Fruit fly (Drosophila melanogaster): ENCODE data around the gene Obp83b.

The Obp83b gene

DNA sequence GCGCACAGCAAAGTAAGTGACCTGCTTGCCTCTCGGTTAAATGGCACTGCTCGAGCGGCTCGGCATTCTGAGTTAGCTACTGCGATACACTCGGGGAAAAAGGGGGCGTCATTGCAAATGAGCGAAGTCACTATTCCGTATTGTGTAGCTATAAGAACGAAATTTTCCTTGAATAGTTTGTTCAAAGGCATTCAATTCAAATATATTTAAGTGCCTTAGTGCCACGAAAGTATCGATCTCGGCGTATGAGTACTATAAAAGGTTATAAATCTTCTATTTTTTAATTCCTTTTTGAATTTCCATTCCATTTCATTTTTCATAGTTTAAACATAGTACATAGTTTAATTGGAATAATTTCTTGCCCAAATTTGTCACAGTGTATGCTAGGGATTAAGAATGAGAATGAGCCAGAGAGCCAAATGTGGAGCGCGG, 21.6 kb upstream of the Obp83b start (continued):
- TF ChIP-seq caup (GFP tag; optimal IDR thresholded peaks at IDR 0.05; ENCODE audit: severe bottlenecking): peak; percentile 48
- TF ChIP-seq jing (GFP tag; optimal IDR thresholded peaks at IDR 0.05): no peak
- TF ChIP-seq CG32767 (GFP tag; IDR thresholded peaks at IDR 0.05): 0 out of 2 replicates have a peak, but pooled peaks have one; percentile 43
- TF ChIP-seq Nf-YC (tag; optimal IDR thresholded peaks at IDR 0.05): no peak
- no peak for TF ChIP-seq pfk (GFP tag; optimal IDR thresholded peaks at IDR 0.05)
- TF ChIP-seq fd96Cb (tag; optimal IDR thresholded peaks at IDR 0.05): peak; percentile 61
- peak; percentile 42 for TF ChIP-seq pho (GFP tag; optimal IDR thresholded peaks at IDR 0.05)
- TF ChIP-seq CG11695 (GFP tag; IDR thresholded peaks at IDR 0.05): 0 out of 3 replicates have a peak, but pooled peaks have one; percentile 34
- peak; percentile 67 for TF ChIP-seq Sox100B (GFP tag; optimal IDR thresholded peaks at IDR 0.05)
- no peak for TF ChIP-seq B-H1 (GFP tag; IDR thresholded peaks at IDR 0.05)
- no peak for TF ChIP-seq CG17186 (GFP tag; optimal IDR thresholded peaks at IDR 0.05)
- peak; percentile 12 for TF ChIP-seq eyg (GFP tag; optimal IDR thresholded peaks at IDR 0.05)
- TF ChIP-seq CG13296 (GFP tag; optimal IDR thresholded peaks at IDR 0.05): peak; percentile 20
- TF ChIP-seq pita (GFP tag; optimal IDR thresholded peaks at IDR 0.05): no peak
- TF ChIP-seq CG14441 (GFP tag; IDR thresholded peaks at IDR 0.05): peak; percentile 15; the same call in 1 of the 2 replicates
- TF ChIP-seq CoRest (tag; optimal IDR thresholded peaks at IDR 0.05): peak; percentile 63
- TF ChIP-seq pan (optimal IDR thresholded peaks at IDR 0.05): no peak
- TF ChIP-seq pan (GFP tag; optimal IDR thresholded peaks at IDR 0.05 in 1 of 2, IDR thresholded peaks at IDR 0.05 in 1 of 2): peak in 1 of 2 experiments; percentile 46
- peak; percentile 65 for TF ChIP-seq CG6689 (GFP tag; IDR thresholded peaks at IDR 0.05)
- peak; percentile 71 for TF ChIP-seq gem (tag; optimal IDR thresholded peaks at IDR 0.05)
- TF ChIP-seq so (GFP tag; IDR thresholded peaks at IDR 0.05): no peak
- TF ChIP-seq CG33213 (GFP tag; optimal IDR thresholded peaks at IDR 0.05): no peak
- no peak for TF ChIP-seq cato (GFP tag; optimal IDR thresholded peaks at IDR 0.05; ENCODE audit: borderline replicate concordance)
- TF ChIP-seq fd3F (GFP tag; optimal IDR thresholded peaks at IDR 0.05): peak; percentile 16
- TF ChIP-seq gro (GFP tag; optimal IDR thresholded peaks at IDR 0.05): no peak
- TF ChIP-seq CG12236 (GFP tag; optimal IDR thresholded peaks at IDR 0.05): peak; percentile 46
- TF ChIP-seq tna (GFP tag; IDR thresholded peaks at IDR 0.05; ENCODE audit: partially characterized antibody): no peak
- TF ChIP-seq Chrac-16 (GFP tag; optimal IDR thresholded peaks at IDR 0.05): peak; percentile 18
- no peak for TF ChIP-seq CG6654 (GFP tag; optimal IDR thresholded peaks at IDR 0.05)
- TF ChIP-seq CG13624 (GFP tag; optimal IDR thresholded peaks at IDR 0.05): peak; percentile 36
- TF ChIP-seq Doc2 (GFP tag; IDR thresholded peaks at IDR 0.05): no peak
- no peak for TF ChIP-seq CG8290 (GFP tag; optimal IDR thresholded peaks at IDR 0.05)
- TF ChIP-seq CG8290 (tag; optimal IDR thresholded peaks at IDR 0.05): no peak
- TF ChIP-seq dati (GFP tag; IDR thresholded peaks at IDR 0.05): no peak
- no peak for TF ChIP-seq sug (tag; optimal IDR thresholded peaks at IDR 0.05)
- 0 out of 2 replicates have a peak, but pooled peaks have one; percentile 13 for TF ChIP-seq gt (GFP tag; IDR thresholded peaks at IDR 0.05)
- peak; percentile 67 for TF ChIP-seq phol (tag; optimal IDR thresholded peaks at IDR 0.05)
- TF ChIP-seq Rx (GFP tag; IDR thresholded peaks at IDR 0.05): no peak
- no peak for TF ChIP-seq Kr (GFP tag; optimal IDR thresholded peaks at IDR 0.05)
- TF ChIP-seq ssp (GFP tag; IDR thresholded peaks at IDR 0.05): no peak
- TF ChIP-seq B-H2 (GFP tag; optimal IDR thresholded peaks at IDR 0.05): no peak
- TF ChIP-seq CG3847 (GFP tag; IDR thresholded peaks at IDR 0.05): 0 out of 2 replicates have a peak, but pooled peaks have one; percentile 37
- peak; percentile 49 for TF ChIP-seq Hsf (GFP tag; optimal IDR thresholded peaks at IDR 0.05)
- no peak for TF ChIP-seq CG2202 (tag; optimal IDR thresholded peaks at IDR 0.05)
- TF ChIP-seq CG7556 (GFP tag; optimal IDR thresholded peaks at IDR 0.05): peak; percentile 61
- TF ChIP-seq ERR (GFP tag; optimal IDR thresholded peaks at IDR 0.05): no peak
- no peak for TF ChIP-seq Dad (GFP tag; optimal IDR thresholded peaks at IDR 0.05)
- peak; percentile 60 for TF ChIP-seq mam (GFP tag; optimal IDR thresholded peaks at IDR 0.05)
- peak; percentile 20 for TF ChIP-seq CG9609 (GFP tag; optimal IDR thresholded peaks at IDR 0.05)
- no peak for TF ChIP-seq en (GFP tag; optimal IDR thresholded peaks at IDR 0.05)
- TF ChIP-seq CG17328 (GFP tag; IDR thresholded peaks at IDR 0.05): no peak
- no peak for TF ChIP-seq kay (GFP tag; optimal IDR thresholded peaks at IDR 0.05)

All from whole organism, embryonic.